Worm (Caenorhabditis elegans) whole organism, L1 larva: Measurements from ENCODE around the gene jud-4.
A peak's percentile ranks its signal among the peaks of the same experiment; 100 is the strongest.

Experiments used
- C16A3.4 ChIP-seq: fragments of 150-350 bp; optimal IDR thresholded peaks from 2 replicates; lab custom pipeline; 2014; ENCODE audit warnings: missing biosample characterization, missing genetic modification characterization
- C34B4.2 ChIP-seq: sonication (generic microtip); optimal IDR thresholded peaks from 2 replicates; lab custom pipeline; 2017; ENCODE audit warnings: mild to moderate bottlenecking, missing genetic modification characterization, missing compliant biosample characterization
- Y116A8C.19 ChIP-seq: sonication (generic microtip); optimal IDR thresholded peaks from 2 replicates; lab custom pipeline; 2016; ENCODE audit warnings: missing compliant biosample characterization, missing genetic modification characterization, borderline replicate concordance
- aly-2 ChIP-seq: fragments of 150-350 bp; optimal IDR thresholded peaks from 2 replicates; lab custom pipeline; 2014; ENCODE audit warnings: missing biosample characterization, missing genetic modification characterization
- blmp-1 ChIP-seq: fragments of 150-350 bp; optimal IDR thresholded peaks from 2 replicates; lab custom pipeline; 2014; ENCODE audit warnings: missing biosample characterization, missing genetic modification characterization
- ceh-88 ChIP-seq: fragments of 200-800 bp; sonication (Bioruptor generic); IDR thresholded peaks from 2 replicates; pipeline ENCODE4 v1.3.6; 2022; ENCODE audit warnings: missing genetic modification characterization, missing compliant biosample characterization
- ces-1 ChIP-seq: fragments of 150-350 bp; optimal IDR thresholded peaks from 2 replicates; lab custom pipeline; 2014; ENCODE audit warnings: missing biosample characterization, missing genetic modification reagents, missing genetic modification characterization
- dpl-1 ChIP-seq, 3 experiments: fragments of 150-350 bp in 2 of 3; sonication (generic microtip) in 1 of 3; optimal IDR thresholded peaks; 2 replicates each; lab custom pipeline; 2014 to 2017; ENCODE audit warnings: missing biosample characterization in 3 of 3, missing genetic modification characterization in 3 of 3, missing genetic modification reagents in 3 of 3
- dsc-1 ChIP-seq: sonication (generic microtip); optimal IDR thresholded peaks from 2 replicates; lab custom pipeline; 2016; ENCODE audit warnings: mild to moderate bottlenecking, missing genetic modification characterization, missing compliant biosample characterization
- egl-13 ChIP-seq: sonication (generic microtip); optimal IDR thresholded peaks from 2 replicates; lab custom pipeline; 2016; ENCODE audit warnings: missing genotype, missing genetic modification reagents, missing genetic modification characterization, missing compliant biosample characterization
- egl-27 ChIP-seq, 2 experiments: fragments of 150-350 bp in 1 of 2; sonication (generic microtip); optimal IDR thresholded peaks; 3 replicates each; lab custom pipeline; 2017 to 2018; ENCODE audit warnings: missing biosample characterization in 2 of 2, missing genetic modification characterization in 2 of 2, missing genetic modification reagents in 2 of 2
- elt-2 ChIP-seq: sonication (generic microtip); optimal IDR thresholded peaks from 2 replicates; lab custom pipeline; 2016; ENCODE audit warnings: missing genetic modification characterization, mild to moderate bottlenecking, inconsistent platforms, missing compliant biosample characterization, missing genetic modification reagents
- elt-3 ChIP-seq, 6 experiments: fragments of 150-350 bp in 1 of 6; sonication (generic microtip); optimal IDR thresholded peaks; 2 replicates each; lab custom pipeline; 2017 to 2018; ENCODE audit warnings: missing biosample characterization in 6 of 6, missing genetic modification characterization in 6 of 6, inconsistent platforms in 1 of 6
- fkh-10 ChIP-seq: sonication (generic microtip); optimal IDR thresholded peaks from 2 replicates; lab custom pipeline; 2017; ENCODE audit warnings: missing biosample characterization, missing genetic modification reagents, missing genetic modification characterization
- fos-1 ChIP-seq: fragments of 150-350 bp; optimal IDR thresholded peaks from 2 replicates; lab custom pipeline; 2014; ENCODE audit warnings: missing biosample characterization, missing genetic modification characterization
- grh-1 ChIP-seq: fragments of 200-800 bp; sonication (Bioruptor generic); IDR thresholded peaks from 2 replicates; pipeline ENCODE4 v1.3.6; 2022; ENCODE audit warnings: missing genetic modification reagents, missing genetic modification characterization, missing compliant biosample characterization
- hlh-17 ChIP-seq: fragments of 200-800 bp; sonication (Bioruptor generic); optimal IDR thresholded peaks from 2 replicates; lab custom pipeline; 2018; ENCODE audit warnings: missing genetic modification characterization, mild to moderate bottlenecking, missing compliant biosample characterization, moderate library complexity, borderline replicate concordance
- hpl-2 ChIP-seq: fragments of 150-350 bp; optimal IDR thresholded peaks from 2 replicates; lab custom pipeline; 2014; ENCODE audit warnings: missing biosample characterization, missing genetic modification reagents, missing genetic modification characterization
- irx-1 ChIP-seq: sonication (generic microtip); optimal IDR thresholded peaks from 2 replicates; lab custom pipeline; 2016; ENCODE audit warnings: missing genetic modification characterization, missing compliant biosample characterization
- lin-13 ChIP-seq: fragments of 150-350 bp; optimal IDR thresholded peaks from 2 replicates; lab custom pipeline; 2014; ENCODE audit warnings: missing biosample characterization, missing genetic modification reagents, missing genetic modification characterization
- lin-35 ChIP-seq, 2 experiments: fragments of 150-350 bp; optimal IDR thresholded peaks; 2 replicates each; lab custom pipeline; 2014; ENCODE audit warnings: missing biosample characterization in 2 of 2, missing genetic modification characterization in 2 of 2, missing genetic modification reagents in 2 of 2
- lin-39 ChIP-seq: fragments of 150-350 bp; optimal IDR thresholded peaks from 2 replicates; lab custom pipeline; 2014; ENCODE audit warnings: missing biosample characterization, missing genetic modification reagents, missing genetic modification characterization
- mef-2 ChIP-seq: fragments of 150-350 bp; optimal IDR thresholded peaks from 2 replicates; lab custom pipeline; 2014; ENCODE audit warnings: missing biosample characterization, missing genetic modification characterization
- mep-1 ChIP-seq: fragments of 150-350 bp; optimal IDR thresholded peaks from 2 replicates; lab custom pipeline; 2014; ENCODE audit warnings: missing biosample characterization, missing genetic modification characterization
- nhr-11 ChIP-seq: fragments of 150-350 bp; optimal IDR thresholded peaks from 2 replicates; lab custom pipeline; 2014; ENCODE audit warnings: missing biosample characterization, missing genetic modification characterization
- nhr-12 ChIP-seq: sonication (generic microtip); optimal IDR thresholded peaks from 2 replicates; lab custom pipeline; 2017; ENCODE audit warnings: missing biosample characterization, missing genetic modification characterization
- nhr-19 ChIP-seq: fragments of 200-800 bp; sonication (Bioruptor generic); conservative IDR thresholded peaks from 2 replicates; pipeline ENCODE4 v1.3.6; 2022; ENCODE audit warnings: missing genetic modification characterization, missing compliant biosample characterization
- nhr-20 ChIP-seq: sonication (generic microtip); optimal IDR thresholded peaks from 2 replicates; lab custom pipeline; 2016; ENCODE audit warnings: mild to moderate bottlenecking, missing genetic modification characterization, missing compliant biosample characterization
- nhr-237 ChIP-seq: fragments of 150-350 bp; optimal IDR thresholded peaks from 2 replicates; lab custom pipeline; 2014; ENCODE audit warnings: missing biosample characterization, missing genetic modification characterization
- nhr-47 ChIP-seq: sonication (generic microtip); optimal IDR thresholded peaks from 2 replicates; lab custom pipeline; 2016; ENCODE audit warnings: mild to moderate bottlenecking, missing genetic modification characterization, moderate library complexity, missing compliant biosample characterization
- nhr-71 ChIP-seq: sonication (generic microtip); optimal IDR thresholded peaks from 2 replicates; lab custom pipeline; 2016; ENCODE audit warnings: mild to moderate bottlenecking, missing genetic modification characterization, moderate library complexity, missing compliant biosample characterization
- nhr-76 ChIP-seq: sonication (generic microtip); optimal IDR thresholded peaks from 2 replicates; lab custom pipeline; 2017; ENCODE audit warnings: missing biosample characterization, missing genetic modification characterization
- nhr-84 ChIP-seq: sonication (generic microtip); optimal IDR thresholded peaks from 2 replicates; lab custom pipeline; 2017; ENCODE audit warnings: missing biosample characterization, missing genetic modification characterization
- nhr-85 ChIP-seq: sonication (generic microtip); peaks from one replicate; lab custom pipeline; 2016; ENCODE audit warnings: missing genetic modification characterization, inconsistent platforms, missing compliant biosample characterization
- rnt-1 ChIP-seq: sonication (generic microtip); optimal IDR thresholded peaks from 2 replicates; lab custom pipeline; 2016; ENCODE audit warnings: mild to moderate bottlenecking, missing genetic modification characterization, moderate library complexity, missing compliant biosample characterization
- skn-1 ChIP-seq: fragments of 150-350 bp; optimal IDR thresholded peaks from 2 replicates; lab custom pipeline; 2014; ENCODE audit warnings: missing biosample characterization, missing genetic modification characterization
- snpc-4 ChIP-seq: fragments of 150-350 bp; optimal IDR thresholded peaks from 2 replicates; lab custom pipeline; 2014; ENCODE audit warnings: missing biosample characterization, missing genetic modification characterization
- snu-23 ChIP-seq: sonication (generic microtip); optimal IDR thresholded peaks from 2 replicates; lab custom pipeline; 2016; ENCODE audit warnings: missing genetic modification characterization, missing compliant biosample characterization
- sox-4 ChIP-seq: sonication (generic microtip); optimal IDR thresholded peaks from 2 replicates; lab custom pipeline; 2016; ENCODE audit warnings: missing genetic modification characterization, missing compliant biosample characterization
- swsn-7 ChIP-seq: sonication (generic microtip); optimal IDR thresholded peaks from 2 replicates; lab custom pipeline; 2016; ENCODE audit warnings: missing genetic modification characterization, missing compliant biosample characterization
- tbx-2 ChIP-seq: sonication (generic microtip); optimal IDR thresholded peaks from 2 replicates; lab custom pipeline; 2016; ENCODE audit warnings: missing genetic modification characterization, missing compliant biosample characterization
- unc-130 ChIP-seq: fragments of 150-350 bp; optimal IDR thresholded peaks from 2 replicates; lab custom pipeline; 2017; ENCODE audit warnings: missing biosample characterization, missing genetic modification characterization, inconsistent platforms
- unc-30 ChIP-seq: sonication (generic microtip); optimal IDR thresholded peaks from 2 replicates; lab custom pipeline; 2017; ENCODE audit warnings: missing biosample characterization, missing genetic modification characterization
- unc-86 ChIP-seq: sonication (generic microtip); optimal IDR thresholded peaks from 2 replicates; lab custom pipeline; 2016; ENCODE audit warnings: missing genetic modification characterization, missing compliant biosample characterization
- unc-98 ChIP-seq: fragments of 200-800 bp; sonication (Bioruptor generic); IDR thresholded peaks from 2 replicates; pipeline ENCODE4 v1.3.6; 2022; ENCODE audit warnings: missing genetic modification characterization, missing compliant biosample characterization
- vab-15 ChIP-seq: sonication (generic microtip); optimal IDR thresholded peaks from 2 replicates; lab custom pipeline; 2017; ENCODE audit warnings: missing genotype, mild to moderate bottlenecking, missing genetic modification characterization, missing compliant biosample characterization
- xbp-1 ChIP-seq: sonication (generic microtip); optimal IDR thresholded peaks from 2 replicates; lab custom pipeline; 2016; ENCODE audit warnings: missing genetic modification characterization, missing compliant biosample characterization
- zag-1 ChIP-seq: fragments of 150-350 bp; optimal IDR thresholded peaks from 2 replicates; lab custom pipeline; 2014; ENCODE audit warnings: missing biosample characterization, missing genetic modification characterization
- ztf-11 ChIP-seq, 2 experiments: sonication (generic microtip); optimal IDR thresholded peaks; 2 replicates each; lab custom pipeline; 2016 to 2017; ENCODE audit warnings: missing genetic modification characterization in 2 of 2, missing biosample characterization in 1 of 2, missing compliant biosample characterization in 1 of 2
- ztf-4 ChIP-seq: fragments of 150-350 bp; optimal IDR thresholded peaks from 2 replicates; lab custom pipeline; 2014; ENCODE audit warnings: missing biosample characterization, missing genetic modification characterization

jud-4 gene

DNA sequence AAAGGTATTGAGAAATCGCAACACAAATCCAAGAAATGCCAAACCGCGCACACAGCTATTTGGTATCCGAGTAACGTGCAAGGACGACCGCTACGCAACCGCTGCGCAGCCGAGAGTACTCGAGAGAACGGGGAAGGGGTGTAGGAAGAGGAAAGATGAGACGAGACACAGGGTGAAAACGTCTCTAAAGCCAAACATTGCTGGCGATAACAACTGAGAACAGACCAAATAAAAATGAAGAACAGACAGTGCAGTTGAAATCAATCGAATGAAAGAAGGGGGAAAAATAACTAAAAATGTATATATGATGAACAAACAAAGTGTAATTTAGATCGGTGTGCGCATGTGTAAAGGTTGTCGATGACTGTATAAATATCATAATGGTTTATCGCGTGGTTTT lies 2.7 kb upstream of the jud-4 start (continued):
- TF ChIP-seq blmp-1 (peak; percentile 83), aly-2 (tag; lab: Kevin White, UChicago) (no peak), nhr-76 (tag; lab: Kevin White, UChicago) (no peak), ceh-88 (GFP tag; lab: Robert Waterston, UW) (no peak), nhr-71 (peak; percentile 43), lin-39 (tag; lab: Kevin White, UChicago) (no peak), swsn-7 (peak; percentile 17), nhr-85 (no peak), fkh-10 (GFP tag; lab: Kevin White, UChicago) (no peak), grh-1 (no peak), nhr-84 (tag; lab: Kevin White, UChicago) (no peak), lin-13 (no peak), ztf-4 (tag; lab: Kevin White, UChicago) (no peak), hpl-2 (GFP tag; lab: Kevin White, UChicago) (no peak), elt-2 (no peak), tbx-2 (tag; lab: Kevin White, UChicago) (peak; percentile 16), ces-1 (GFP tag; lab: Kevin White, UChicago) (no peak), unc-30 (tag; lab: Kevin White, UChicago) (no peak), snpc-4 (tag; lab: Kevin White, UChicago) (peak; percentile 37), rnt-1 (peak; percentile 8), egl-13 (tag; lab: Kevin White, UChicago) (no peak), mef-2 (tag; lab: Kevin White, UChicago) (no peak), nhr-20 (tag; lab: Kevin White, UChicago) (peak; percentile 42), nhr-237 (no peak), unc-130 (tag; lab: Kevin White, UChicago) (no peak), ztf-11 (tag; optimal IDR thresholded peaks at IDR 0.05; lab: Kevin White, UChicago) (no peak), C34B4.2 (tag; lab: Kevin White, UChicago) (no peak), nhr-47 (tag; lab: Kevin White, UChicago) (peak; percentile 26), skn-1 (tag; lab: Kevin White, UChicago) (peak; percentile 10), sox-4 (tag; lab: Kevin White, UChicago) (no peak), dsc-1 (no peak), nhr-11 (tag; lab: Kevin White, UChicago) (no peak)
- TF ChIP-seq, all 84 proteins: peak for 23

DNA sequence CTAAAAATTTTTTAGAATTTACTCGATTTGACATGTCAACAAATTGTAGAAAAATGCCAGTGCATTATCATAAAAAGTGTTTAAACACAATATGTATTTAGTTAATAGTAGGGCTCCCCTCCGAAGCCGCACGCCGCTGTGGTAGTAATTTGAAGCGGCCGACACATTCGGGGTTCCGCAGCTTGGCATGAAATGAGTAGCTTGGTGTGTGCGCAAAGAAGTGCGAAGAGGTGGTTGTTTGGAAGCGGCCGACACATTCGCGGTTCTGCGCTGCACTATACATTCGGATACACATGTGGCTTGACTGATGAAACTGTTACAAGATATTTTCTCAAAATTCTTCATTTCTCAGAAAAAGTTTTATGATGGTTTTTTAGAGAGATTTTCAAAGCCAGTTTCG lies 1.6 kb downstream of the jud-4 start:
- TF ChIP-seq nhr-85 = peak; percentile 27
- no peak for TF ChIP-seq zag-1 (tag; lab: Kevin White, UChicago)
- peak; percentile 86 for TF ChIP-seq snpc-4 (tag; lab: Kevin White, UChicago)

DNA sequence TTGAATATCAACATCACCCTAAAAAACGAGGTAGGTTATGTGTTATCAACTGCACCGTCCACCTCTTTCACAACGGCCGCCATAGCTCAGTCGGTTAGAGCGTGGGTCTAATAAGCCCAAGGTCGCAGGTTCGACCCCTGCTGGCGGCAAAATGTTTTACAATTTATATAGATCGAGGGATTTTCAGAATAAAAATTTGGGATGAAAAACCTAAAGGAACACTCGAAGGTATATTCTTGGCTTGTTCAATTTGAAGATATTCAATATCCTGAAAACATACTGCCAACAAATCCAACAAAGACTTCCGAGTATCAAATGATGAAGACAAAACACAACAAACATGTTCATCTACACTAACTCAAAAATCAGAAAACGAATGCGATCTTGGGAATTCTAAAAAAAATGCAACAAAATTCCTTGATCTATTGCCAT lies 13.5 kb downstream of the jud-4 start:
- TF ChIP-seq dsc-1 (peak; percentile 26), unc-98 (no peak), hpl-2 (GFP tag; lab: Kevin White, UChicago) (no peak), nhr-47 (tag; lab: Kevin White, UChicago) (peak; percentile 56), dpl-1 (GFP tag; optimal IDR thresholded peaks at IDR 0.05; lab: Kevin White, UChicago) (no peak), rnt-1 (peak; percentile 45), fos-1 (peak; percentile 4), tbx-2 (tag; lab: Kevin White, UChicago) (peak; percentile 6), snu-23 (GFP tag; lab: Kevin White, UChicago) (peak; percentile 45), nhr-12 (tag; lab: Kevin White, UChicago) (no peak), xbp-1 (tag; lab: Kevin White, UChicago) (no peak), swsn-7 (peak; percentile 25), mep-1 (tag; lab: Kevin White, UChicago) (peak; percentile 52), egl-27 (tag; optimal IDR thresholded peaks at IDR 0.05; lab: Kevin White, UChicago) (no peak), blmp-1 (no peak), irx-1 (tag; lab: Kevin White, UChicago) (peak; percentile 5), unc-86 (tag; lab: Kevin White, UChicago) (no peak), vab-15 (tag; lab: Kevin White, UChicago) (no peak), hlh-17 (GFP tag; lab: Kevin White, UChicago) (no peak), zag-1 (tag; lab: Kevin White, UChicago) (no peak), lin-35 (GFP tag; optimal IDR thresholded peaks at IDR 0.05; lab: Kevin White, UChicago) (peak in 1 of 2 experiments; percentile 40), nhr-71 (peak; percentile 52), nhr-85 (peak; percentile 26), C16A3.4 (tag; lab: Kevin White, UChicago) (peak; percentile 8), ceh-88 (GFP tag; lab: Robert Waterston, UW) (no peak), nhr-19 (GFP tag; lab: Robert Waterston, UW) (peak; percentile 47), Y116A8C.19 (no peak), nhr-20 (tag; lab: Kevin White, UChicago) (peak; percentile 38), elt-3 (tag; optimal IDR thresholded peaks at IDR 0.05; lab: Kevin White, UChicago) (peak in 1 of 6 experiments; percentile 30)
